Worm (Caenorhabditis elegans): Measurements from ENCODE around the gene nekl-4.

Gene nekl-4

DNA sequence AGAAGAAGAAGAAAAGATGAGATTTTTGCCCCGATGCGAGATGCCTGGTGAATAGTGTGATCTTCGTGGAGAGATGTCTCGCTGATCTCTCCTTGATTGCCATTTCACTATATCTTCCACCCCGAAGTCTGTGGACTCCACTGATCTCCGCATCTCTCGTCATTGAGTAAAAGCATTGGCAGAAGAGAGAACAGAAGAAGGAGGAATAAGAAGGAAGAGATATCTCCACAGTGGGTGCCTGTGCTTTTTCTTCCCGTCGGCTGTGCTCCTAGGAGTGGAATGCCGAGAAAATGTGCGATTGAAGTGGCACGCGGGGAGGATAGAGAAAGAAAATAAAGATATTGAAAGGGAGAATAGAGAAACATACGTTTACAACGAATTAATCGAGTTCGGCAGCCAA, 46.4 kb upstream of the nekl-4 start (continued):
- no peak for TF ChIP-seq dve-1 (tag; optimal IDR thresholded peaks at IDR 0.05; ENCODE audit: insufficient read depth)
- TF ChIP-seq nhr-11 (tag; optimal IDR thresholded peaks at IDR 0.05): peak; percentile 50
- TF ChIP-seq mes-2 (tag; optimal IDR thresholded peaks at IDR 0.05; ENCODE audit: poor library complexity, severe bottlenecking): no peak
- TF ChIP-seq pqm-1 (tag; optimal IDR thresholded peaks at IDR 0.05): no peak
- TF ChIP-seq mxl-3 (GFP tag; optimal IDR thresholded peaks at IDR 0.05): peak; percentile 31
- TF ChIP-seq lin-39 (tag; optimal IDR thresholded peaks at IDR 0.05): no peak
- no peak for TF ChIP-seq nhr-41 (GFP tag; IDR thresholded peaks at IDR 0.05)
- peak in 1 of 2 experiments; percentile 6 for TF ChIP-seq unc-62 (GFP tag; optimal IDR thresholded peaks at IDR 0.05 in 1 of 2)
- no peak for TF ChIP-seq unc-62 (tag; optimal IDR thresholded peaks at IDR 0.05)

DNA sequence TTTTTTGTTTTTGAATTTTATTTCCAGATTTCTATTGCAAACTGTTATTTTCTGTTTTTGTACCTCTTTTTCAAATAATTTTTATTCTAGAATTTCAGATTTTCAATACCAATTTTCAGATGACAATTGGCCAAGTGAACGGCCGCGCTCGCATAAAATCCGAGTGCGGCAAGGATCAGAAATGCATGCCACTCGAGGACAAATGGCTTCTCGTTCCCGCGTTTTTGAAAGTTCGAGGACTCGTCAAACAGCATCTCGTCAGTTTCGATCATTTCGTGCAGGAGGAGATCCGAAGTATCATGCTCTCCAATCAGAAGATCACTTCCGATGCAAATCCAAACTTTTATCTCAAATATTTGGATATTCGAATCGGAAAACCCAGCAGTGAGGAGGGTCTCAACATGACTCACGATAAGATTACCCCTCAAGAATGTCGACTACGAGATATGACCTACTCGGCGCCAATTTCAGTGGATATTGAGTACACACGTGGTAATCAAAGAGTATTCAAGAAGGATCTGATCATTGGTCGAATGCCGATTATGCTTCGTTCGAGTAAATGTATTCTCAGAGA, 40.0 kb upstream of the nekl-4 start, which contains the start of gene rpc-2:
rpc-2 (plus strand) TSS at position 120 of the 574 bp plus-strand sequence.
- no peak for TF ChIP-seq lin-29 (GFP tag; IDR thresholded peaks at IDR 0.05)
- TF ChIP-seq duxl-1 (tag; optimal IDR thresholded peaks at IDR 0.05; ENCODE audit: poor library complexity): no peak
- no peak for TF ChIP-seq daf-16 (GFP tag; optimal IDR thresholded peaks at IDR 0.05)
- TF ChIP-seq daf-16 (tag; optimal IDR thresholded peaks at IDR 0.05): no peak
- TF ChIP-seq arid-1 (GFP tag; conservative IDR thresholded peaks at IDR 0.05): peak; percentile 69; the same call in 1 of the 2 replicates
- no peak for TF ChIP-seq skn-1 (tag; optimal IDR thresholded peaks at IDR 0.05)
- TF ChIP-seq aly-2 (tag; optimal IDR thresholded peaks at IDR 0.05): no peak
- no peak for TF ChIP-seq ceh-32 (tag; optimal IDR thresholded peaks at IDR 0.05; ENCODE audit: poor library complexity)
- TF ChIP-seq dmd-8 (GFP tag; IDR thresholded peaks at IDR 0.05): 0 out of 2 replicates have a peak, but pooled peaks have one; percentile 51
- no peak for TF ChIP-seq lsy-2 (tag; optimal IDR thresholded peaks at IDR 0.05)
- no peak for TF ChIP-seq unc-62 (GFP tag; optimal IDR thresholded peaks at IDR 0.05 in 1 of 2)
- no peak for TF ChIP-seq unc-62 (tag; optimal IDR thresholded peaks at IDR 0.05)
- TF ChIP-seq zfp-3 (GFP tag; conservative IDR thresholded peaks at IDR 0.05): no peak; the same call in 1 of the 2 replicates
- peak; percentile 23; the same call in 1 of the 2 replicates for TF ChIP-seq tra-1 (GFP tag; IDR thresholded peaks at IDR 0.05)
- TF ChIP-seq php-3 (GFP tag; IDR thresholded peaks at IDR 0.05): peak; percentile 44; the same call in 1 of the 2 replicates
- TF ChIP-seq ztf-11 (tag; optimal IDR thresholded peaks at IDR 0.05): no peak
- TF ChIP-seq nhr-25 (tag; optimal IDR thresholded peaks at IDR 0.05; ENCODE audit: borderline replicate concordance, insufficient read depth): no peak
- TF ChIP-seq nhr-237 (tag; optimal IDR thresholded peaks at IDR 0.05): no peak
- TF ChIP-seq snpc-1.2 (GFP tag; IDR thresholded peaks at IDR 0.05): no peak
- TF ChIP-seq hlh-30 (tag; optimal IDR thresholded peaks at IDR 0.05; ENCODE audit: insufficient read depth): no peak
- TF ChIP-seq ceh-62 (tag; optimal IDR thresholded peaks at IDR 0.05): no peak
- TF ChIP-seq Y5F2A.4 (GFP tag; optimal IDR thresholded peaks at IDR 0.05): no peak
- no peak for TF ChIP-seq mxl-2 (GFP tag; conservative IDR thresholded peaks at IDR 0.05)
- no peak for TF ChIP-seq F44E2.7 (GFP tag; IDR thresholded peaks at IDR 0.05)
- TF ChIP-seq T26A8.4 (GFP tag; IDR thresholded peaks at IDR 0.05): peak; percentile 52; the same call in 1 of the 2 replicates
- peak; percentile 19; the same call in 1 of the 2 replicates for TF ChIP-seq Y48G9A.11 (GFP tag; IDR thresholded peaks at IDR 0.05)
- TF ChIP-seq lin-38 (GFP tag; IDR thresholded peaks at IDR 0.05): peak; percentile 50
- TF ChIP-seq D1046.2 (GFP tag; IDR thresholded peaks at IDR 0.05): no peak
- TF ChIP-seq ama-1 (optimal IDR thresholded peaks at IDR 0.05): peak; percentile 33
- peak; percentile 24 for TF ChIP-seq spr-1 (tag; optimal IDR thresholded peaks at IDR 0.05)
- peak; percentile 66 for TF ChIP-seq aha-1 (tag)
- peak; percentile 54; the same call in 1 of the 2 replicates for TF ChIP-seq egl-43 (GFP tag; IDR thresholded peaks at IDR 0.05)
- TF ChIP-seq ceh-82 (tag; optimal IDR thresholded peaks at IDR 0.05): no peak
- no peak for TF ChIP-seq nhr-76 (tag; optimal IDR thresholded peaks at IDR 0.05)
- no peak for TF ChIP-seq nhr-41 (GFP tag; IDR thresholded peaks at IDR 0.05)
- TF ChIP-seq nhr-102 (tag; optimal IDR thresholded peaks at IDR 0.05): peak; percentile 9
- TF ChIP-seq Y75B8A.6 (GFP tag; IDR thresholded peaks at IDR 0.05): peak; percentile 16; the same call in 1 of the 2 replicates
- peak; percentile 47; the same call in 1 of the 2 replicates for TF ChIP-seq pha-4 (GFP tag; IDR thresholded peaks at IDR 0.05)
- no peak for TF ChIP-seq pha-4 (tag; optimal IDR thresholded peaks at IDR 0.05)
- no peak for TF ChIP-seq madf-5 (GFP tag; IDR thresholded peaks at IDR 0.05)
- no peak for TF ChIP-seq daf-19 (GFP tag; conservative IDR thresholded peaks at IDR 0.05)
- no peak for TF ChIP-seq ceh-20 (GFP tag; IDR thresholded peaks at IDR 0.05)
- TF ChIP-seq F37D6.2 (tag; optimal IDR thresholded peaks at IDR 0.05): no peak

Measured in whole organism, L4 larva.